Worm (Caenorhabditis elegans) whole organism, early embryonic: ENCODE data around the gene F54E4.4.

ENCODE experiments used
- aly-1 ChIP-seq: sonication (generic microtip); optimal IDR thresholded peaks from 2 replicates; lab custom pipeline; 2016; ENCODE audit warnings: missing genetic modification characterization, missing compliant biosample characterization
- hmg-4 ChIP-seq: fragments of 200-800 bp; sonication (Bioruptor generic); optimal IDR thresholded peaks from 2 replicates; lab custom pipeline; 2018; ENCODE audit warnings: mild to moderate bottlenecking, missing genetic modification characterization, missing compliant biosample characterization
- scrt-1 ChIP-seq: fragments of 200-800 bp; sonication (Bioruptor generic); IDR thresholded peaks from 2 replicates; pipeline ENCODE4 v1.3.6; 2022; ENCODE audit warnings: missing genetic modification characterization, missing compliant biosample characterization
- tbx-37 ChIP-seq: fragments of 200-800 bp; sonication (Bioruptor generic); conservative IDR thresholded peaks from 2 replicates; pipeline ENCODE4 v1.3.6; 2022; ENCODE audit warnings: missing genetic modification reagents, missing genetic modification characterization, missing compliant biosample characterization

DNA sequence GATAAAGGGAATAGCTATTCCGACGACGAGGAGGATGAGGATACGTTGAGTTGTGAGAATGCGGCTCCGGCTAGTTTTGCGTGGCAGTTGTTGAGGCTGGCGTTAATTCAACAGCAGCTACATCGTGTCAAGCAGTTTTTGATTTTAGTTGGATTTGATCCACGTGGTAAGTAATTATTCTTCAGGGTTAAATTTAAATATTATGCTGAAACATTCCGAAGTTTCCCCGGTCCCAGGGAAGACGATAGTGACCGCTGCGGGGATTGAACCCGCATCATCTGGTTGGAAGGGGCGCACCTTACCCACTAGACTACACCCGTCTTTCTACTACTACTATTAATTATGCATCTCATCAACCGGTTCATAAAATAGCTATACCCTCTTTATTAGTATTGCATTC is 24.1 kb downstream of the F54E4.4 start:
- no peak for TF ChIP-seq aly-1 (tag; lab: Kevin White, UChicago)
- TF ChIP-seq hmg-4 (GFP tag; lab: Kevin White, UChicago) = no peak
- TF ChIP-seq scrt-1 (GFP tag; lab: Robert Waterston, UW) = no peak
- no peak for TF ChIP-seq tbx-37
